Worm (Caenorhabditis elegans): ENCODE results near the gene C01G10.7.

C01G10.7 gene

ce11 chrV:15058965-15059364 is 26.6 kb upstream of the C01G10.7 start:
- TF ChIP-seq nhr-11 (tag; optimal IDR thresholded peaks at IDR 0.05) = no peak

ce11 chrV:15059534-15059933 is 26.0 kb upstream of the C01G10.7 start, which contains the start of the genes mcm-3 and C25D7.15:
TSS of gene mcm-3 (minus strand) at chrV:15059599.
TSS of gene C25D7.15 (plus strand) at chrV:15059808.
- TF ChIP-seq ama-1 (optimal IDR thresholded peaks at IDR 0.05) (no peak), hlh-8 (tag; optimal IDR thresholded peaks at IDR 0.05) (no peak), odd-2 (tag; optimal IDR thresholded peaks at IDR 0.05) (no peak), che-1 (tag; optimal IDR thresholded peaks at IDR 0.05) (no peak), ceh-19 (GFP tag; optimal IDR thresholded peaks at IDR 0.05) (no peak), rnt-1 (tag; optimal IDR thresholded peaks at IDR 0.05) (no peak), gmeb-2 (tag; optimal IDR thresholded peaks at IDR 0.05) (no peak), ceh-9 (tag; optimal IDR thresholded peaks at IDR 0.05) (no peak)

ce11 chrV:15060595-15060994 is 25.0 kb upstream of the C01G10.7 start:
- TF ChIP-seq nhr-232 (tag; optimal IDR thresholded peaks at IDR 0.05) = no peak

ce11 chrV:15063987-15064386 is 21.6 kb upstream of the C01G10.7 start, which contains the start of gene rap-2:
TSS of gene rap-2 (minus strand) at chrV:15064087.
- no peak for TF ChIP-seq fkh-10 (GFP tag; optimal IDR thresholded peaks at IDR 0.05)
- TF ChIP-seq T23F11.4 (GFP tag; optimal IDR thresholded peaks at IDR 0.05) = no peak
- no peak for TF ChIP-seq elt-2 (tag; optimal IDR thresholded peaks at IDR 0.05)
- no peak for TF ChIP-seq hlh-30 (tag; optimal IDR thresholded peaks at IDR 0.05; ENCODE audit: insufficient read depth)
- TF ChIP-seq lin-11 (tag; optimal IDR thresholded peaks at IDR 0.05) = no peak
- no peak for TF ChIP-seq ceh-6 (GFP tag; optimal IDR thresholded peaks at IDR 0.05)
- no peak for TF ChIP-seq ets-4 (tag; optimal IDR thresholded peaks at IDR 0.05)

- no peak for TF ChIP-seq Y22D7AL.16 (tag; optimal IDR thresholded peaks at IDR 0.05)
- TF ChIP-seq tbx-2 (tag; optimal IDR thresholded peaks at IDR 0.05) = peak; percentile 40
- no peak for TF ChIP-seq madf-2 (tag; optimal IDR thresholded peaks at IDR 0.05)
- no peak for TF ChIP-seq nhr-11 (tag; optimal IDR thresholded peaks at IDR 0.05)
- TF ChIP-seq odd-2 (tag; optimal IDR thresholded peaks at IDR 0.05) = no peak
- no peak for TF ChIP-seq dve-1 (tag; optimal IDR thresholded peaks at IDR 0.05)
- TF ChIP-seq ceh-34 (tag; optimal IDR thresholded peaks at IDR 0.05) = peak; percentile 32
- peak; percentile 46 for TF ChIP-seq ceh-19 (GFP tag; optimal IDR thresholded peaks at IDR 0.05)
- TF ChIP-seq ceh-45 (GFP tag; IDR thresholded peaks at IDR 0.05) = no peak
- TF ChIP-seq ttx-3 (tag; optimal IDR thresholded peaks at IDR 0.05) = no peak
- peak; percentile 22 for TF ChIP-seq ref-2 (tag; optimal IDR thresholded peaks at IDR 0.05)
- TF ChIP-seq ets-4 (tag; optimal IDR thresholded peaks at IDR 0.05) = peak; percentile 61
- peak; percentile 90 for TF ChIP-seq ceh-48 (tag; optimal IDR thresholded peaks at IDR 0.05)
- no peak for TF ChIP-seq rnt-1 (tag; optimal IDR thresholded peaks at IDR 0.05)
- no peak for TF ChIP-seq ceh-14 (tag; optimal IDR thresholded peaks at IDR 0.05)
- TF ChIP-seq ceh-31 (tag; optimal IDR thresholded peaks at IDR 0.05) = peak; percentile 65
- TF ChIP-seq unc-42 (tag; optimal IDR thresholded peaks at IDR 0.05) = peak; percentile 47
- peak; percentile 20 for TF ChIP-seq sdc-2 (tag; optimal IDR thresholded peaks at IDR 0.05)
- TF ChIP-seq K09A11.1 (tag; optimal IDR thresholded peaks at IDR 0.05; ENCODE audit: insufficient read depth) = no peak
- peak; percentile 16 for TF ChIP-seq hlh-6 (tag; optimal IDR thresholded peaks at IDR 0.05)
- TF ChIP-seq ama-1 (optimal IDR thresholded peaks at IDR 0.05) = no peak
- no peak for TF ChIP-seq ceh-6 (GFP tag; optimal IDR thresholded peaks at IDR 0.05)
Observed at ce11 chrV:15065068-15065744, 20.3 kb upstream of the C01G10.7 start, which contains the start of gene C25D7.9. TSS of gene C25D7.9 (plus strand) at chrV:15065135.

Measured in whole organism, late embryonic.